Worm (Caenorhabditis elegans) whole organism, young adult: ENCODE results near the gene del-8.

Experiments used
- B0019.2 ChIP-seq: fragments of 200-800 bp; sonication (Bioruptor generic); conservative IDR thresholded peaks from 2 replicates; pipeline ENCODE4 v1.3.6; 2022; ENCODE audit warnings: missing genetic modification reagents, missing genetic modification characterization, missing compliant biosample characterization
- C06A6.2 ChIP-seq: fragments of 200-800 bp; sonication (Bioruptor generic); conservative IDR thresholded peaks from 2 replicates; pipeline ENCODE4 v1.3.6; 2022; ENCODE audit warnings: missing genetic modification characterization, missing compliant biosample characterization
- F49E8.2 ChIP-seq: sonication (generic microtip); optimal IDR thresholded peaks from 3 replicates; lab custom pipeline; 2017; ENCODE audit warnings: missing genetic modification characterization, mild to moderate bottlenecking, missing compliant biosample characterization, antibody characterized with exemption, moderate library complexity; ENCODE audit not compliant: insufficient read depth
- F55B11.4 ChIP-seq: sonication (generic microtip); optimal IDR thresholded peaks from 2 replicates; lab custom pipeline; 2016; ENCODE audit warnings: missing compliant biosample characterization, missing genetic modification characterization, borderline replicate concordance; ENCODE audit not compliant: insufficient read depth
- F57A8.1 ChIP-seq: fragments of 200-800 bp; sonication (Bioruptor generic); optimal IDR thresholded peaks from 2 replicates; lab custom pipeline; 2018; ENCODE audit warnings: mild to moderate bottlenecking, missing genetic modification characterization, moderate library complexity, missing compliant biosample characterization
- F57C9.4 ChIP-seq: sonication (generic microtip); optimal IDR thresholded peaks from 2 replicates; lab custom pipeline; 2017; ENCODE audit warnings: mild to moderate bottlenecking, missing genetic modification characterization, missing compliant biosample characterization
- K11D2.4 ChIP-seq: fragments of 200-800 bp; sonication (Bioruptor generic); IDR thresholded peaks from 2 replicates; pipeline ENCODE4 v1.3.6; 2022; ENCODE audit warnings: missing genetic modification reagents, missing genetic modification characterization, missing compliant biosample characterization
- Y53F4B.3 ChIP-seq: fragments of 200-800 bp; sonication (Bioruptor generic); IDR thresholded peaks from 2 replicates; pipeline ENCODE4 v1.3.6; 2022; ENCODE audit warnings: missing genetic modification reagents, missing genetic modification characterization, missing compliant biosample characterization
- Y56A3A.18 ChIP-seq: fragments of 200-800 bp; sonication (Bioruptor generic); IDR thresholded peaks from 2 replicates; pipeline ENCODE4 v1.3.6; 2022; ENCODE audit warnings: missing genetic modification reagents, missing genetic modification characterization, missing compliant biosample characterization
- Y67H2A.10 ChIP-seq: fragments of 200-800 bp; sonication (Bioruptor generic); conservative IDR thresholded peaks from 2 replicates; pipeline ENCODE4 v1.3.6; 2022; ENCODE audit warnings: missing genetic modification reagents, missing genetic modification characterization, missing compliant biosample characterization
- Y79H2A.3 ChIP-seq: fragments of 200-800 bp; sonication (Bioruptor generic); conservative IDR thresholded peaks from 2 replicates; pipeline ENCODE4 v1.3.6; 2022; ENCODE audit warnings: missing genetic modification reagents, missing genetic modification characterization, missing compliant biosample characterization
- Y95B8A.8 ChIP-seq: fragments of 200-800 bp; sonication (Bioruptor generic); IDR thresholded peaks from 2 replicates; pipeline ENCODE4 v1.3.6; 2022; ENCODE audit warnings: missing genetic modification reagents, missing genetic modification characterization, missing compliant biosample characterization
- ZK185.1 ChIP-seq: sonication (generic microtip); optimal IDR thresholded peaks from 2 replicates; lab custom pipeline; 2016; ENCODE audit warnings: mild to moderate bottlenecking, missing genetic modification characterization, missing compliant biosample characterization; ENCODE audit not compliant: poor library complexity, severe bottlenecking
- akir-1 ChIP-seq: fragments of 200-800 bp; sonication (Bioruptor generic); optimal IDR thresholded peaks from 2 replicates; lab custom pipeline; 2018; ENCODE audit warnings: mild to moderate bottlenecking, missing genetic modification characterization, moderate library complexity, missing compliant biosample characterization
- ama-1 ChIP-seq, 3 experiments: fragments of 150-350 bp in 1 of 3; sonication (generic microtip) in 2 of 3; optimal IDR thresholded peaks; 2 replicates each; lab custom pipeline; 2014 to 2018; ENCODE audit warnings: missing biosample characterization in 2 of 3, missing genetic modification characterization in 2 of 3, missing genetic modification reagents in 2 of 3
- aptf-3 ChIP-seq: fragments of 200-800 bp; sonication (Bioruptor generic); IDR thresholded peaks from 2 replicates; pipeline ENCODE4 v1.3.6; 2022; ENCODE audit warnings: missing genetic modification characterization, missing compliant biosample characterization
- atf-7 ChIP-seq: sonication (generic microtip); optimal IDR thresholded peaks from 2 replicates; lab custom pipeline; 2017; ENCODE audit warnings: mild to moderate bottlenecking, missing genetic modification characterization, missing compliant biosample characterization
- athp-1 ChIP-seq: sonication (generic microtip); optimal IDR thresholded peaks from 2 replicates; lab custom pipeline; 2017; ENCODE audit warnings: mild to moderate bottlenecking, missing genetic modification characterization, missing compliant biosample characterization
- attf-3 ChIP-seq: fragments of 200-800 bp; sonication (Bioruptor generic); conservative IDR thresholded peaks from 2 replicates; pipeline ENCODE4 v1.3.6; 2022; ENCODE audit warnings: missing genetic modification reagents, missing genetic modification characterization, missing compliant biosample characterization
- attf-5 ChIP-seq: fragments of 200-800 bp; sonication (Bioruptor generic); optimal IDR thresholded peaks from 2 replicates; lab custom pipeline; 2018; ENCODE audit warnings: mild to moderate bottlenecking, missing genetic modification characterization, missing compliant biosample characterization
- bed-1 ChIP-seq: fragments of 200-800 bp; sonication (Bioruptor generic); IDR thresholded peaks from 2 replicates; pipeline ENCODE4 v1.3.6; 2022; ENCODE audit warnings: missing genetic modification reagents, missing genetic modification characterization, missing compliant biosample characterization
- cebp-1 ChIP-seq, 2 experiments: fragments of 200-800 bp in 1 of 2; sonication (Bioruptor generic) in 1 of 2; sonication (generic microtip) in 1 of 2; IDR thresholded peaks in 1 of 2; optimal IDR thresholded peaks in 1 of 2; 2 replicates each; pipeline versions ENCODE4 v1.3.6 to Lab custom; 2017 to 2022; ENCODE audit warnings: missing compliant biosample characterization in 2 of 2, missing genetic modification characterization in 2 of 2, mild to moderate bottlenecking in 1 of 2, missing genetic modification reagents in 1 of 2, moderate library complexity in 1 of 2
- cebp-2 ChIP-seq: fragments of 200-800 bp; sonication (Bioruptor generic); IDR thresholded peaks from 2 replicates; pipeline ENCODE4 v1.3.6; 2022; ENCODE audit warnings: missing genetic modification characterization, missing compliant biosample characterization
- ceh-27 ChIP-seq: fragments of 200-800 bp; sonication (Bioruptor generic); optimal IDR thresholded peaks from 2 replicates; lab custom pipeline; 2018; ENCODE audit warnings: mild to moderate bottlenecking, missing genetic modification characterization, moderate library complexity, missing compliant biosample characterization
- ceh-58 ChIP-seq: fragments of 200-800 bp; sonication (Bioruptor generic); IDR thresholded peaks from 2 replicates; pipeline ENCODE4 v1.3.6; 2022; ENCODE audit warnings: missing genetic modification characterization, missing compliant biosample characterization
- ceh-79 ChIP-seq: sonication (generic microtip); optimal IDR thresholded peaks from 2 replicates; lab custom pipeline; 2017; ENCODE audit warnings: mild to moderate bottlenecking, missing genetic modification characterization, missing compliant biosample characterization
- efl-1 ChIP-seq: fragments of 150-350 bp; optimal IDR thresholded peaks from 2 replicates; lab custom pipeline; 2014; ENCODE audit warnings: missing biosample characterization, missing genetic modification reagents, missing genetic modification characterization
- egl-44 ChIP-seq: fragments of 200-800 bp; sonication (Bioruptor generic); IDR thresholded peaks from 2 replicates; pipeline ENCODE4 v1.3.6; 2022; ENCODE audit warnings: missing genetic modification reagents, missing genetic modification characterization, missing compliant biosample characterization
- egrh-3 ChIP-seq: fragments of 200-800 bp; sonication (Bioruptor generic); IDR thresholded peaks from 2 replicates; pipeline ENCODE4 v1.3.6; 2022; ENCODE audit warnings: missing genetic modification reagents, missing genetic modification characterization, missing compliant biosample characterization
- ets-4 ChIP-seq: fragments of 200-800 bp; sonication (Bioruptor generic); optimal IDR thresholded peaks from 2 replicates; lab custom pipeline; 2018; ENCODE audit warnings: mild to moderate bottlenecking, missing genetic modification characterization, missing compliant biosample characterization
- hmg-20 ChIP-seq: fragments of 200-800 bp; sonication (Bioruptor generic); IDR thresholded peaks from 2 replicates; pipeline ENCODE4 v1.3.6; 2022; ENCODE audit warnings: missing genetic modification reagents, missing genetic modification characterization, missing compliant biosample characterization
- let-526 ChIP-seq: fragments of 200-800 bp; sonication (Bioruptor generic); IDR thresholded peaks from 2 replicates; pipeline ENCODE4 v1.3.6; 2022; ENCODE audit warnings: missing genetic modification reagents, missing genetic modification characterization, missing compliant biosample characterization
- lir-1 ChIP-seq: fragments of 200-800 bp; sonication (Bioruptor generic); conservative IDR thresholded peaks from 2 replicates; pipeline ENCODE4 v1.3.6; 2022; ENCODE audit warnings: missing genetic modification reagents, missing genetic modification characterization, missing compliant biosample characterization
- madf-10 ChIP-seq: sonication (generic microtip); optimal IDR thresholded peaks from 2 replicates; lab custom pipeline; 2016; ENCODE audit warnings: mild to moderate bottlenecking, missing genetic modification characterization, missing compliant biosample characterization
- nfya-2 ChIP-seq: fragments of 200-800 bp; sonication (Bioruptor generic); IDR thresholded peaks from 2 replicates; pipeline ENCODE4 v1.3.6; 2022; ENCODE audit warnings: missing genetic modification reagents, missing genetic modification characterization, missing compliant biosample characterization
- nfyb-1 ChIP-seq: fragments of 200-800 bp; sonication (Bioruptor generic); IDR thresholded peaks from 2 replicates; pipeline ENCODE4 v1.3.6; 2022; ENCODE audit warnings: missing genetic modification reagents, missing genetic modification characterization, missing compliant biosample characterization
- nhr-120 ChIP-seq: fragments of 200-800 bp; sonication (Bioruptor generic); IDR thresholded peaks from 2 replicates; pipeline ENCODE4 v1.3.6; 2022; ENCODE audit warnings: missing genetic modification characterization, missing compliant biosample characterization
- nhr-80 ChIP-seq: sonication (generic microtip); optimal IDR thresholded peaks from 2 replicates; lab custom pipeline; 2016; ENCODE audit warnings: missing genetic modification characterization, missing compliant biosample characterization
- nhr-90 ChIP-seq: sonication (generic microtip); optimal IDR thresholded peaks from 2 replicates; lab custom pipeline; 2016; ENCODE audit warnings: missing genotype, mild to moderate bottlenecking, missing genetic modification characterization, missing compliant biosample characterization
- snpc-1.3 ChIP-seq: sonication (generic microtip); optimal IDR thresholded peaks from 2 replicates; lab custom pipeline; 2017; ENCODE audit warnings: missing genetic modification characterization, mild to moderate bottlenecking, missing compliant biosample characterization, antibody characterized with exemption, moderate library complexity, missing genotype, missing genetic modification reagents; ENCODE audit not compliant: insufficient read depth
- snpc-4 ChIP-seq, 5 experiments: fragments of 150-350 bp in 1 of 5; sonication (generic microtip) in 4 of 5; optimal IDR thresholded peaks; 2 replicates each; lab custom pipeline; 2014 to 2018; ENCODE audit warnings: missing genetic modification characterization in 5 of 5, missing biosample characterization in 3 of 5, antibody characterized with exemption in 2 of 5, mild to moderate bottlenecking in 2 of 5, missing compliant biosample characterization in 2 of 5, missing genotype in 2 of 5, moderate library complexity in 2 of 5, missing genetic modification reagents in 1 of 5
- unc-130 ChIP-seq: sonication (generic microtip); optimal IDR thresholded peaks from 2 replicates; lab custom pipeline; 2016; ENCODE audit warnings: missing genetic modification reagents, missing genetic modification characterization, missing compliant biosample characterization
- zim-3 ChIP-seq: sonication (generic microtip); optimal IDR thresholded peaks from 2 replicates; lab custom pipeline; 2017; ENCODE audit warnings: mild to moderate bottlenecking, missing genetic modification characterization, moderate library complexity, missing compliant biosample characterization
- ztf-25 ChIP-seq: fragments of 200-800 bp; sonication (Bioruptor generic); IDR thresholded peaks from 2 replicates; pipeline ENCODE4 v1.3.6; 2022; ENCODE audit warnings: missing genetic modification reagents, missing genetic modification characterization, missing compliant biosample characterization

Gene del-8

ce11 chrX:9589123-9589522 is at the start of gene del-8:
del-8 (plus strand) TSS chrX:9589423.
- no peak for TF ChIP-seq snpc-4 (GFP tag; optimal IDR thresholded peaks at IDR 0.05; lab: Kevin White, UChicago)
- TF ChIP-seq snpc-4 (tag; optimal IDR thresholded peaks at IDR 0.05; lab: Kevin White, UChicago): no peak
- TF ChIP-seq ama-1 (optimal IDR thresholded peaks at IDR 0.05; lab: Kevin White, UChicago): no peak
- TF ChIP-seq ama-1 (GFP tag; optimal IDR thresholded peaks at IDR 0.05; lab: Kevin White, UChicago): no peak
- no peak for TF ChIP-seq unc-130 (GFP tag; lab: Kevin White, UChicago)
- no peak for TF ChIP-seq nhr-90 (tag; lab: Kevin White, UChicago)
- no peak for TF ChIP-seq nhr-80 (tag; lab: Kevin White, UChicago)
- no peak for TF ChIP-seq ets-4 (GFP tag; lab: Kevin White, UChicago)
- no peak for TF ChIP-seq K11D2.4 (GFP tag; lab: Robert Waterston, UW)
- no peak for TF ChIP-seq aptf-3 (GFP tag; lab: Robert Waterston, UW)
- no peak for TF ChIP-seq Y67H2A.10 (GFP tag; lab: Robert Waterston, UW)
- TF ChIP-seq let-526: no peak

- TF ChIP-seq nfya-2 (GFP tag; lab: Robert Waterston, UW) (no peak), athp-1 (tag; lab: Kevin White, UChicago) (no peak), nhr-120 (GFP tag; lab: Robert Waterston, UW) (no peak), Y56A3A.18 (GFP tag; lab: Robert Waterston, UW) (no peak), Y79H2A.3 (GFP tag; lab: Robert Waterston, UW) (no peak), aptf-3 (GFP tag; lab: Robert Waterston, UW) (no peak), ztf-25 (GFP tag; lab: Robert Waterston, UW) (no peak), attf-3 (GFP tag; lab: Robert Waterston, UW) (no peak), attf-5 (no peak), cebp-1 (GFP tag; IDR thresholded peaks at IDR 0.05; lab: Robert Waterston, UW) (no peak), cebp-1 (tag; optimal IDR thresholded peaks at IDR 0.05; lab: Kevin White, UChicago) (peak; percentile 43), F49E8.2 (tag; lab: Kevin White, UChicago) (no peak), egl-44 (no peak), Y95B8A.8 (GFP tag; lab: Robert Waterston, UW) (no peak), nfyb-1 (GFP tag; lab: Robert Waterston, UW) (no peak), cebp-2 (GFP tag; lab: Robert Waterston, UW) (no peak), ceh-27 (GFP tag; lab: Kevin White, UChicago) (no peak), bed-1 (no peak), ceh-79 (tag; lab: Kevin White, UChicago) (no peak), F55B11.4 (tag; lab: Kevin White, UChicago) (no peak), akir-1 (GFP tag; lab: Kevin White, UChicago) (no peak), nhr-80 (tag; lab: Kevin White, UChicago) (peak; percentile 93), atf-7 (tag; lab: Kevin White, UChicago) (peak; percentile 54), madf-10 (tag; lab: Kevin White, UChicago) (no peak), ets-4 (GFP tag; lab: Kevin White, UChicago) (peak; percentile 52), efl-1 (GFP tag; lab: Kevin White, UChicago) (no peak), zim-3 (tag; lab: Kevin White, UChicago) (no peak), ZK185.1 (no peak), snpc-1.3 (tag; lab: Kevin White, UChicago) (no peak), B0019.2 (GFP tag; lab: Robert Waterston, UW) (no peak), F57A8.1 (GFP tag; lab: Kevin White, UChicago) (no peak), nhr-90 (tag; lab: Kevin White, UChicago) (no peak), lir-1 (no peak), snpc-4 (GFP tag; optimal IDR thresholded peaks at IDR 0.05; lab: Kevin White, UChicago) (no peak), snpc-4 (tag; optimal IDR thresholded peaks at IDR 0.05; lab: Kevin White, UChicago) (no peak), F57C9.4 (tag; lab: Kevin White, UChicago) (no peak), egrh-3 (GFP tag; lab: Robert Waterston, UW) (no peak), hmg-20 (no peak), C06A6.2 (GFP tag; lab: Robert Waterston, UW) (no peak), ceh-58 (GFP tag; lab: Robert Waterston, UW) (no peak), Y53F4B.3 (GFP tag; lab: Robert Waterston, UW) (no peak)
Measured at ce11 chrX:9540464-9540863, 48.8 kb upstream of the del-8 start.
